Fruit fly (Drosophila melanogaster): ENCODE data around the gene CG15741.

Gene CG15741

dm6 chrX:11820284-11821075 is 17.3 kb downstream of the CG15741 start:
- TF ChIP-seq CG7101 (tag; optimal IDR thresholded peaks at IDR 0.05) = peak; percentile 91
- peak; percentile 67 for TF ChIP-seq cic (GFP tag; optimal IDR thresholded peaks at IDR 0.05)
- TF ChIP-seq tj (GFP tag; optimal IDR thresholded peaks at IDR 0.05) = peak; percentile 80
- peak; percentile 78 for TF ChIP-seq CG1620 (GFP tag; optimal IDR thresholded peaks at IDR 0.05)
- peak; percentile 77 for TF ChIP-seq CG14711 (tag; optimal IDR thresholded peaks at IDR 0.05)
- peak; percentile 78 for TF ChIP-seq CG7045 (GFP tag; optimal IDR thresholded peaks at IDR 0.05)
- TF ChIP-seq pad (GFP tag; optimal IDR thresholded peaks at IDR 0.05) = peak; percentile 92
- TF ChIP-seq bab1 (GFP tag; optimal IDR thresholded peaks at IDR 0.05) = peak; percentile 78
- peak; percentile 64 for TF ChIP-seq Clk (GFP tag; optimal IDR thresholded peaks at IDR 0.05)
- peak; percentile 72 for TF ChIP-seq CG12768 (GFP tag; optimal IDR thresholded peaks at IDR 0.05)
- TF ChIP-seq CG11617 (GFP tag; optimal IDR thresholded peaks at IDR 0.05) = peak; percentile 87
- peak; percentile 79 for TF ChIP-seq ovo (GFP tag; optimal IDR thresholded peaks at IDR 0.05)
- no peak for TF ChIP-seq cnc (optimal IDR thresholded peaks at IDR 0.05)
- peak; percentile 77 for TF ChIP-seq CG5204 (GFP tag; optimal IDR thresholded peaks at IDR 0.05)
- TF ChIP-seq kay (GFP tag; ENCODE audit: borderline replicate concordance) = peak; percentile 83
- TF ChIP-seq CG33017 (tag; optimal IDR thresholded peaks at IDR 0.05) = peak; percentile 78
- peak; percentile 80 for TF ChIP-seq toe (GFP tag; optimal IDR thresholded peaks at IDR 0.05)
- TF ChIP-seq Hr96 (GFP tag; optimal IDR thresholded peaks at IDR 0.05) = peak; percentile 84
- peak; percentile 70 for TF ChIP-seq Mnt (GFP tag; optimal IDR thresholded peaks at IDR 0.05)
- peak; percentile 54 for TF ChIP-seq Crg-1 (GFP tag; optimal IDR thresholded peaks at IDR 0.05)

- no peak for TF ChIP-seq CG11617 (GFP tag; optimal IDR thresholded peaks at IDR 0.05)
- peak; percentile 49 for TF ChIP-seq kay (GFP tag; ENCODE audit: borderline replicate concordance)
- no peak for TF ChIP-seq CG1620 (GFP tag; optimal IDR thresholded peaks at IDR 0.05)
- no peak for TF ChIP-seq pad (GFP tag; optimal IDR thresholded peaks at IDR 0.05)
- TF ChIP-seq Hr96 (GFP tag; optimal IDR thresholded peaks at IDR 0.05) = no peak
- TF ChIP-seq bab1 (GFP tag; optimal IDR thresholded peaks at IDR 0.05) = no peak
- TF ChIP-seq CG33017 (tag; optimal IDR thresholded peaks at IDR 0.05) = peak; percentile 53
- peak; percentile 47 for TF ChIP-seq cic (GFP tag; optimal IDR thresholded peaks at IDR 0.05)
- no peak for TF ChIP-seq toe (GFP tag; optimal IDR thresholded peaks at IDR 0.05)
- peak; percentile 62 for TF ChIP-seq CG14711 (tag; optimal IDR thresholded peaks at IDR 0.05)
- TF ChIP-seq CG5204 (GFP tag; optimal IDR thresholded peaks at IDR 0.05) = no peak
- TF ChIP-seq CG12768 (GFP tag; optimal IDR thresholded peaks at IDR 0.05) = peak; percentile 3
- peak; percentile 35 for TF ChIP-seq Mnt (GFP tag; optimal IDR thresholded peaks at IDR 0.05)
- TF ChIP-seq CG7045 (GFP tag; optimal IDR thresholded peaks at IDR 0.05) = peak; percentile 6
- TF ChIP-seq tj (GFP tag; optimal IDR thresholded peaks at IDR 0.05) = no peak
- TF ChIP-seq ovo (GFP tag; optimal IDR thresholded peaks at IDR 0.05) = peak; percentile 15
- peak; percentile 32 for TF ChIP-seq CG7101 (tag; optimal IDR thresholded peaks at IDR 0.05)
- TF ChIP-seq Crg-1 (GFP tag; optimal IDR thresholded peaks at IDR 0.05) = no peak
Observed at dm6 chrX:11819241-11819862, 18.5 kb downstream of the CG15741 start.

- TF ChIP-seq tj (GFP tag; optimal IDR thresholded peaks at IDR 0.05) (peak; percentile 10), Hr96 (GFP tag; optimal IDR thresholded peaks at IDR 0.05) (no peak)
Observed at dm6 chrX:11818767-11819089, 19.1 kb downstream of the CG15741 start.

- TF ChIP-seq CG12768 (GFP tag; optimal IDR thresholded peaks at IDR 0.05) = peak; percentile 88
- peak; percentile 64 for TF ChIP-seq ovo (GFP tag; optimal IDR thresholded peaks at IDR 0.05)
- TF ChIP-seq Clk (GFP tag; optimal IDR thresholded peaks at IDR 0.05) = peak; percentile 69
- TF ChIP-seq CG14711 (tag; optimal IDR thresholded peaks at IDR 0.05) = peak; percentile 91
- peak; percentile 87 for TF ChIP-seq Mnt (GFP tag; optimal IDR thresholded peaks at IDR 0.05)
- peak; percentile 93 for TF ChIP-seq CG11617 (GFP tag; optimal IDR thresholded peaks at IDR 0.05)
- TF ChIP-seq tj (GFP tag; optimal IDR thresholded peaks at IDR 0.05) = peak; percentile 78
- peak; percentile 89 for TF ChIP-seq CG7045 (GFP tag; optimal IDR thresholded peaks at IDR 0.05)
- TF ChIP-seq Crg-1 (GFP tag; optimal IDR thresholded peaks at IDR 0.05) = peak; percentile 75
- peak; percentile 83 for TF ChIP-seq CG5204 (GFP tag; optimal IDR thresholded peaks at IDR 0.05)
- TF ChIP-seq cnc (optimal IDR thresholded peaks at IDR 0.05) = no peak
- TF ChIP-seq bab1 (GFP tag; optimal IDR thresholded peaks at IDR 0.05) = peak; percentile 95
- TF ChIP-seq toe (GFP tag; optimal IDR thresholded peaks at IDR 0.05) = peak; percentile 66
- peak; percentile 81 for TF ChIP-seq pad (GFP tag; optimal IDR thresholded peaks at IDR 0.05)
- peak; percentile 68 for TF ChIP-seq cic (GFP tag; optimal IDR thresholded peaks at IDR 0.05)
- TF ChIP-seq Hr96 (GFP tag; optimal IDR thresholded peaks at IDR 0.05) = peak; percentile 93
- TF ChIP-seq kay (GFP tag; ENCODE audit: borderline replicate concordance) = peak; percentile 90
- peak; percentile 96 for TF ChIP-seq CG7101 (tag; optimal IDR thresholded peaks at IDR 0.05)
- peak; percentile 89 for TF ChIP-seq CG33017 (tag; optimal IDR thresholded peaks at IDR 0.05)
- TF ChIP-seq CG1620 (GFP tag; optimal IDR thresholded peaks at IDR 0.05) = peak; percentile 82
Observed at dm6 chrX:11818047-11818766, 19.6 kb downstream of the CG15741 start.

- peak; percentile 86 for TF ChIP-seq tj (GFP tag; optimal IDR thresholded peaks at IDR 0.05)
- no peak for TF ChIP-seq CG5204 (GFP tag; optimal IDR thresholded peaks at IDR 0.05)
- no peak for TF ChIP-seq Clk (GFP tag; optimal IDR thresholded peaks at IDR 0.05)
- TF ChIP-seq Crg-1 (GFP tag; optimal IDR thresholded peaks at IDR 0.05) = peak; percentile 37
- TF ChIP-seq cic (GFP tag; optimal IDR thresholded peaks at IDR 0.05) = no peak
Observed at dm6 chrX:11817183-11817972, 20.4 kb downstream of the CG15741 start.
